Fruit fly (Drosophila melanogaster) whole organism, larva: ENCODE measurements around the gene CG12375.
A peak's percentile ranks its signal among the peaks of the same experiment; 100 is the strongest.

Source experiments
- noc ChIP-seq: fragments of 200-800 bp; sonication (Bioruptor generic); optimal IDR thresholded peaks from 3 replicates; lab custom pipeline; 2019; ENCODE audit warnings: missing biosample characterization, mild to moderate bottlenecking, missing genetic modification characterization, moderate library complexity

Gene CG12375

DNA sequence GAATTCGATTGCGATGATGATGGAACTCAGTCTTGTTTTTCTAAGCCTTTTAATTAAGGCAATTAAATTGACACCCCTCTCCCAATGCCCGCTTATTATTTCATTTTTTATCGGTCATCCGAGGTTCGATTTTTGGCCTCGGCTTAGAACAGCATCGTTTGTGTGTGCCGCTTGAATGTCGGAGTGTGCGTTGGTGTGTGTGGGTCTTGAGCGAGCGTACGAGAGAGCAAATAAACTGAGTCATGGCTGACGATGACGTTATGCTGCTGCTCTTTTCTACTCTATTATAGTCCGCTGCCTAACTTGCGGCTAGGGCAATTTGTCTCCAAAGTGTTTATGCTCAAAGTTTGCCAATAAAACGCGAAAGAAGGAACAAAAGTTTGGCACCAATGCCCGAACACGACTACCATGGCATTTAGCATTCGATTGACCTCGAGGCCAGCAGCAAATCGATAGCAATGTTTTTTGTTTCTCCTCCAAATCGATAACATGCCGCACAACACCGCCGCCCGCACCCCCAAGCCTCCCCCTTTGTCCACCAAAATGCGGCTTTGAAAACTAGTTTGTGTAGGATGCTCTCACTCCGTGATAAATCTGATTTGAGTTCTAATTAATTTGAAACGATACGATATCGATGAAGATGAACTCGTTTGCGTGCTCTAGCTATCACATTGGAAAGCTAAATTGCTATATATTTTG is 41.1 kb downstream of the CG12375 start:
- no peak for TF ChIP-seq noc (tag; lab: Kevin White, UChicago)

DNA sequence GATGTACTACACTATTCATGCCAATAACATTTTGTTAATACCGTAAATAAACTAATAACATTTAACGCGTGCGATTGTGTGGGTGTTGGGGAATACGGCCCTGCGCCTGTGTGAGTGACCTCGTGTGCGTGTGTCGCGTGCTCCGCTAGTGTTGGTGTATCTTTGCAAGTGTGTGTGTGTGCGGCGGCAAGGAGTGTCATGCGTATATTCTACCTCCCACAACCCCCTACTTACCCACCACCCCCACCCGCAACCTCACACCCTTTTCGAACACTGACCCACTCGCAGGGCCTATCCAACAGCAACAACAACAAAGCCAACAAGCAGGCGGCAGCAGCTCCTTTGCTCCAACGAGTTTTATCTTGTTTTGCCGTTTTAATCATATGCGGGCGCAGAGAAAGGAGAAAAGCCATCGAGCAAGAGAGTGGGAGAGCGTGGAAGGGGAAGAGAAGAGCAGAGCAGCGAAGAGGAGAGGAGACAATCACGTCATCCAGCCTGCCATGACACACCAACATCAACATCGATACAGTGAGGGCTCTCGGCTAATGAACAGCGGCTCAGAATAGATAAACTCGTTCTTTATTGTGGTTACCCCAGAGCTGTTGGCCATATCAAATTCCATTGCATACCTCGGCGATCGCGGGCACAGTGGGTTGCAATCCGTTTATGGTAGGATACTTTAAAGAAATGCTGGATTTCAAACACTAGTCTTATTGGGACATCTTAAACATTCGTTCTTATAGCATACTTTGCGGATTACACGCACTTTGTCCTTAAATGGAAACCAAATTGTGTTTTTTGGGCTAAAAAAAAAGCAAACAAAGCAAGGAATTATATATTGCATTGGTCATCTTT is 42.1 kb downstream of the CG12375 start:
- TF ChIP-seq noc (tag; lab: Kevin White, UChicago), result no peak

- peak; percentile 57 for TF ChIP-seq noc (tag; lab: Kevin White, UChicago)
Observed at dm6 chr2L:8083427-8084295, 43.0 kb downstream of the CG12375 start.

- no peak for TF ChIP-seq noc (tag; lab: Kevin White, UChicago)
Observed at dm6 chr2L:8083413-8083426, 43.5 kb downstream of the CG12375 start, which contains the start of gene Bsg. Bsg (plus strand) TSS chr2L:8083420.

DNA sequence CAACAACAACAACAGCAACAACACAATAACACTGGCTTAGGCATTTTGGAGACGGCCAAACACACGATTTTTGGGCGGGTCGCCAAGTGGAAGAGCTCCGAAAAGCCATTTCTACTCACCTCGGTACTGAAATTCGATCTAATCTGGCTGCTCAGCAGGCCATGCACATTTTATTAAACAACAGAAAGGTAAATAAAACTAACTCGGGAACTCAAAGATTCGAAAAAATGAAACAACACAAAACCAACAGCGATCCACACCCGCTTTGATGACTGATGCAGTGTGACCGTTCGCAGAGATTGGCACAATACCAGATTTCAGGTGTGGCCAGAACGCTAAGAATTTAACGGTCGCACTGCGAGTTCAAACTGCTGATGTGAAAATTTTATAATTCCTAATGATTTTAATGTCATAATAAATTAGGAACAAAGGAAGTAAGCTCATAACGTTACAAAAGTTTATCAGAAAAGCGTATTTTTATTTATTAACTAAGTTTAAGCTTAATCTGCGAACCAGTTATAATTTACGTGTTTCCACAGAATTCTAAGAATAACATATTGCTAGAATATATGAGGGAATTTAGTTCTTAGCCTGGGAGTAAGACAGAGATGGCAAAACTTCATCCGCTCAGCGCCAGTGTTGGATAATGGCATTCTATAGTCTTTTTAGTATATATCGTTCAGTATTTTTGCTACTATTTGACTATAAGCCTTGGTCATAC is 43.8 kb downstream of the CG12375 start, which contains the start of gene Mcr:
TSS of gene Mcr (minus strand) at position 291 of the 721 bp plus-strand sequence.
- no peak for TF ChIP-seq noc (tag; lab: Kevin White, UChicago)

DNA sequence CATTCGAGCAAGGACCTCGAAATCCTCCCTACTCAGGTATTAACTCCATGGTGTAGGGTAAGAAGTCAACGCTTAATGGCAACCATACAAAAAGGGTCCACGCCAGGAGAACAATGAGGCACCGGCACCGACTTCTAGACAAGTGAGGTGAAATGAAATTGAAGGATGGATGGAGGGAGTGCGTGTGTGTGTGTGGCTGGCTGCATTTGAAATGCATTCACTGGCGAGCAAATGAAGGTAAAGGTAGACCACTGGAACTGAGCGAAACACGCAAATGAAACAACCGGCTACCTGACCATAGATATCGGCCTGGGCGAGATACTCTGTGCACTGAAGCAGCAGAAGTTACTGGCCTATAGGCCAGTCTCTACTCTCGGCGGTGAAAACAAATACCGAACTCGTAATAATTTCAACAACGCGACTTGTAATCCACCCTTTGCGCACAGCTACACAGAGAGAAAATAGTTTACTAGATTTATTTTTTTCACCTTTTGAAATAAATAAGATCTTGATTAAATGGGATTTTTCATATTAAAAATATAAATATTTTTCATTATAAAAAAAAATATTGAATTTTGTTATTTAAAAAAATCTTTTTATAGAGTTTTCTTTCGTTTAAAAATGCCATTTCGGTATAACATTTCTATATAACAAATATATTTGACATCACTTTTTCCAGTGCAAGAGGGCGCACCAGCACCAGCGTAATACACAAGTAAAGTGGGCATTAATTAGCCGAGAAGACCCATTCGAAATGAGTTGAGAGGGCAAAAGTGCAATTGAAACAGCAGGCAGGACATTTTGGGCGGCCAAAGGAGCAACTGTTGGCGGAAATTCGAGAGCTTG is 44.8 kb downstream of the CG12375 start:
- no peak for TF ChIP-seq noc (tag; lab: Kevin White, UChicago)

DNA sequence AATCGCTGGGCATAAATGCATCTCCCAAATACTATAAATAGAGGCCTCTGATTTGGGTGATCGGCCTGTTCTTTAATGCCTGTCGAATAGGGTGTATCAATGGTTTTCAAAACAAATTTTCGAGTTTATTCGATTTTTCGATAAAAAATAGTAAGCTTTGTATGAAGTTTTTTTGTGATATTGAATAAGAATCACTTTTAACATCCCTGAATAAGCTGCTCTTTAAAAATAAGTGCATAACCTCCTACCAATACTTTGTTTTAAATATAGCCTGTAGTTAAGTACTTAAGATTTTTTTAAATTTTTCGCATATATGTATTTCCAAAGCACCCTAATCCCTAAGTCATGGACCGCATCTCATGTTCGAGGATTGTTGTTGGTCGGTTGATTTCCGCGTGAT is 46.0 kb downstream of the CG12375 start:
- no peak for TF ChIP-seq noc (tag; lab: Kevin White, UChicago)
